Worm (Caenorhabditis elegans): Measurements from ENCODE around the gene F18A1.1.

The F18A1.1 gene

DNA sequence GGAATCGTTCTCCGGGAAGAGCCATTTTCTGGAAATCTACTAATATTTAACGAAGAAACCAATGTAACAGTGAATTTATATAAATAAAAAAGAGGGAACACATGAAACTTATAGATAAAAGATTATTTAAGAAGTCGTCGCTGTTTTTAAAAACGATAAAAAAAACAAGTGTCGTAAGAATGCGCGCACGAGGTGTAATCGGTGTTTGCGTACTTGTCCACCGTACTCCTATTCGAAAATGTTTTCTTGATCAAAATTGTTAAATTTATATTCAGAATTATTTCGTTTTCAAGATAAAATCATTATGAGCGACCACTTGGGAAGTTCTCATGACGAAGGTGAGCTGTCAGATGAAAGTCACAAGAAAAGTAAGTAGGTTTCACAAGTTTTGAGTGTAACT, 14.3 kb downstream of the F18A1.1 start, which contains the start of the genes moa-2 and cdk-11.1:
Gene moa-2 (minus strand): TSS at position 25 of the 400 bp plus-strand sequence.
Gene cdk-11.1 (plus strand): TSS at position 227 of the 400 bp plus-strand sequence.
- TF ChIP-seq lsy-2 (tag; optimal IDR thresholded peaks at IDR 0.05) (peak; percentile 70 to 97), C34F6.9 (tag; optimal IDR thresholded peaks at IDR 0.05) (peak; percentile 43), nhr-129 (tag; optimal IDR thresholded peaks at IDR 0.05) (peak; percentile 8), nhr-12 (tag; optimal IDR thresholded peaks at IDR 0.05) (no peak), nhr-77 (tag; optimal IDR thresholded peaks at IDR 0.05) (no peak), ztf-1 (GFP tag; conservative IDR thresholded peaks at IDR 0.05) (no peak)

DNA sequence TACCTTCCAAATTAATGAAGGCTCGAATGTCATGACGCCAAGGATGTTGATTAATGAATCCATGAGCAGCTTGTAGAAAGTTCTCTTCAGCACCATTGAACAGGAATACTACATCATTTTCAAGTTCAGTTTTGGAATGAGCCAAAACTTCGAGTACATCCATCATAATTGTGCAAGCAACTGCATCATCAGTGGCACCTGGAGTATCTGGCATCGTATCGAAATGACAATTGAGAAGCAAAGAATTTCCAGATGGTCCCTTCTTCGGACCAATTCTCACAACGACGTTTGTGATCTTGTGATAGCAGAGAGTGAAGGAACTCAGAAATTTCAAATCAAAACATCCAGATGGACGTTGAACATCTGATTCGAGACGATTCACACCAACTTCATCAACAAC, 19.7 kb downstream of the F18A1.1 start:
- TF ChIP-seq ama-1 (optimal IDR thresholded peaks at IDR 0.05) = no peak
- no peak for TF ChIP-seq blmp-1 (tag; optimal IDR thresholded peaks at IDR 0.05; ENCODE audit: insufficient read depth)
- TF ChIP-seq aly-2 (tag; optimal IDR thresholded peaks at IDR 0.05) = no peak
- TF ChIP-seq lin-39 (tag; optimal IDR thresholded peaks at IDR 0.05) = no peak
- TF ChIP-seq unc-55 (GFP tag; optimal IDR thresholded peaks at IDR 0.05) = no peak
- TF ChIP-seq snpc-4 (tag; optimal IDR thresholded peaks at IDR 0.05) = no peak

DNA sequence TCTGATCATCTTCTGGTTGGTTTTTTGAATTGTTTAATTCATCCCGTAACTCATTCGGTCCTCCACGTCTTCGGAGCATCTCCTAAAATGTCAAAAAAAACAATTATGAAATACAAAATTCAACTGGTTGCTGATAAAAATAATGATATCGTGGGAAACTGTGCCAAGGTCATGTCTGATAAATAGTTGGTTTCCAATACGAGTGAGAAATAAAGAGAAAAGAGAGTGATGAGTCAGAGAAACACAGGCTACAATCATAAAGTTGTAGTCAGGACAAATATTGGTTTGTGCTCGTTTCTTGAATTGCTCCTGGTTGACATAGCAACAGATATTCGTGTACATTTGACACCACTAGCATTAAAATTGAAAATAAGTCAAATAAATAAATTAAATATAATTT, 20.5 kb downstream of the F18A1.1 start, which contains the start of gene B0495.7:
Gene B0495.7 (minus strand): TSS at position 82 of the 400 bp plus-strand sequence.
- TF ChIP-seq fos-1 (tag; optimal IDR thresholded peaks at IDR 0.05) (peak; percentile 94), zag-1 (tag; optimal IDR thresholded peaks at IDR 0.05) (no peak), nhr-6 (tag; optimal IDR thresholded peaks at IDR 0.05) (no peak), mbf-1 (tag; optimal IDR thresholded peaks at IDR 0.05) (no peak), ceh-16 (tag; optimal IDR thresholded peaks at IDR 0.05) (no peak), lin-39 (tag; optimal IDR thresholded peaks at IDR 0.05) (no peak), alr-1 (tag; optimal IDR thresholded peaks at IDR 0.05) (no peak), ztf-11 (tag; optimal IDR thresholded peaks at IDR 0.05) (no peak), snpc-4 (tag; optimal IDR thresholded peaks at IDR 0.05) (no peak), blmp-1 (tag; optimal IDR thresholded peaks at IDR 0.05; ENCODE audit: insufficient read depth) (no peak), gmeb-1 (tag; optimal IDR thresholded peaks at IDR 0.05) (peak; percentile 6), C34F6.9 (tag; optimal IDR thresholded peaks at IDR 0.05) (peak; percentile 6), dmd-4 (tag; optimal IDR thresholded peaks at IDR 0.05) (no peak)

DNA sequence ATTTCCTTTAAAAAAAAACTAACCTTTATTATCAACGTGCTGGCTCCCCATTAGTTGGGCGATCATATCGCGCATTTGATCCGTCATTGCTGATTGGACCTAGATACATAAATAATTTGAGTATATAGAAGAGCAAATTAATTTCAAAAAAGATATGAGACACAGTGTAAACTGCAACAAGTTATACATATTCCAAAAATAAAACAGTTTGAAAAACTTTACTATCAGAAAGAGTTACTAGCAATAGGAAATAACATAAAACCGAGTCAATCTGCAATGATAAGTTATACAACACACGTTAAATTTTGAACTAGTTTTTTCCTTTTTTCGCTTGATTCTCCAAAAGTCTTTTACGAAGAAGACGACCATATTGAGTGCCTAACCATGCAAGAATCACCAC, 22.7 kb downstream of the F18A1.1 start, which contains the start of gene luc-7L:
Gene luc-7L (minus strand): TSS at position 101 of the 400 bp plus-strand sequence.
- TF ChIP-seq zag-1 (tag; optimal IDR thresholded peaks at IDR 0.05) = no peak
- no peak for TF ChIP-seq elt-1 (tag; optimal IDR thresholded peaks at IDR 0.05)
- no peak for TF ChIP-seq nhr-23 (tag; optimal IDR thresholded peaks at IDR 0.05)
- no peak for TF ChIP-seq lin-39 (tag; optimal IDR thresholded peaks at IDR 0.05)
- TF ChIP-seq ceh-16 (tag; optimal IDR thresholded peaks at IDR 0.05) = no peak
- no peak for TF ChIP-seq lin-13 (GFP tag; optimal IDR thresholded peaks at IDR 0.05)
- TF ChIP-seq elt-3 (tag; optimal IDR thresholded peaks at IDR 0.05) = no peak
- TF ChIP-seq C34F6.9 (tag; optimal IDR thresholded peaks at IDR 0.05) = no peak

DNA sequence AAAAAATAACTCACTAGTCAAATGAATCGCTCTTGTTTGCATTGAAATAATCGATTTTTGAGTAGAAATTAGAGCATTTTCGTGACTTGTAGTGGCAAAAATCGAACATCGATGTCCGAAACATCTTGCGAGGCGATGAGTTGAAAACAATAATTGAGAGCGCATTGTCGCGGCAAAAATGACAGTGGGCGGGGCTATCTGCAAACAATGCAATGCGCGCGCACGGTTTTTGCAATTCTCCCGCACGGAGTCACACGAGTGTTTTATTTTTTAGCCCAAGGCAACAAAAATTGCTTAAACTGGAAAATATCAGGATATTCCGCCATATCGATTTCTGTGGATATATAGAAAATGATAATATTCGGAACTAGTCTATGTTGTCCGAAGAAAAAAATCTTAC, 23.9 kb downstream of the F18A1.1 start, which contains the start of gene B0495.9:
Gene B0495.9 (minus strand): TSS at position 171 of the 400 bp plus-strand sequence.
- peak; percentile 31 for TF ChIP-seq lin-11 (tag; optimal IDR thresholded peaks at IDR 0.05)
- TF ChIP-seq unc-55 (GFP tag; optimal IDR thresholded peaks at IDR 0.05) = peak; percentile 68
- no peak for TF ChIP-seq nhr-23 (tag; optimal IDR thresholded peaks at IDR 0.05)
- TF ChIP-seq egl-27 (tag; optimal IDR thresholded peaks at IDR 0.05) = peak; percentile 19
- peak; percentile 63 for TF ChIP-seq nhr-129 (tag; optimal IDR thresholded peaks at IDR 0.05)
- TF ChIP-seq crh-2 (tag; optimal IDR thresholded peaks at IDR 0.05) = no peak
- no peak for TF ChIP-seq alr-1 (tag; optimal IDR thresholded peaks at IDR 0.05)
- peak; percentile 33 for TF ChIP-seq nhr-11 (tag; optimal IDR thresholded peaks at IDR 0.05)
- peak; percentile 14 for TF ChIP-seq sma-9 (GFP tag; optimal IDR thresholded peaks at IDR 0.05)
- no peak for TF ChIP-seq sma-9 (tag; optimal IDR thresholded peaks at IDR 0.05)
- TF ChIP-seq lsy-2 (tag; optimal IDR thresholded peaks at IDR 0.05) = peak; percentile 13 to 65
- peak; percentile 51 for TF ChIP-seq F13H6.1 (tag; optimal IDR thresholded peaks at IDR 0.05)
- TF ChIP-seq mab-5 (tag; optimal IDR thresholded peaks at IDR 0.05) = no peak
- TF ChIP-seq C34F6.9 (tag; optimal IDR thresholded peaks at IDR 0.05) = peak; percentile 44
- TF ChIP-seq Y55F3AM.14 (GFP tag; optimal IDR thresholded peaks at IDR 0.05) = no peak
- TF ChIP-seq sem-4 (tag; optimal IDR thresholded peaks at IDR 0.05) = peak; percentile 7
- no peak for TF ChIP-seq unc-62 (GFP tag; optimal IDR thresholded peaks at IDR 0.05)
- no peak for TF ChIP-seq lin-39 (tag; optimal IDR thresholded peaks at IDR 0.05)
